Worm (Caenorhabditis elegans): Measurements from ENCODE around the gene ZK829.9.

Gene ZK829.9

DNA sequence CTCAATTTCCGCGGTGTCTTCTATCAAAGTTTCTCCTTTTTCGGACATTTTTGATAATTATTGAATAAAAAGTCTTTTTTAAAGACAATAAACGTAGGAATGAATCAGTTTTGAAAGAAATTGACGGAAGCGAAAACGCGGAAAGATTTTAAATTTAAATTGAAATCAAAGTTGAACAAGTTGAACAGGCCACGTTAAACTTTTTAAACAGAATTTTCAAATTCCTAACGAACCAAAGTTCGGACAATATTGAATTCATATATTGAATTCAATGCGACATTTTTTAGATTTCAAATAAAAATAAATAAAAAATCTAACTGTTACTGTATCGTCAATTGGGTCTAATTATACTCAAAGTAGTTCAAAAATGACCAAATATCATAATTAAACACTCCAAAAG lies 20.6 kb upstream of the ZK829.9 start, which contains the start of gene hdl-1:
Gene hdl-1, minus strand, starts transcription at position 101 of the 400 bp plus-strand sequence.
- TF ChIP-seq C06A6.2 (GFP tag; conservative IDR thresholded peaks at IDR 0.05) (no peak), chd-7 (tag; optimal IDR thresholded peaks at IDR 0.05) (no peak), B0261.1 (tag; optimal IDR thresholded peaks at IDR 0.05) (no peak), nhr-179 (tag; optimal IDR thresholded peaks at IDR 0.05) (no peak), F22D6.2 (tag; optimal IDR thresholded peaks at IDR 0.05) (no peak), gei-17 (GFP tag; optimal IDR thresholded peaks at IDR 0.05) (no peak), egl-44 (GFP tag; IDR thresholded peaks at IDR 0.05) (no peak)

- no peak for TF ChIP-seq ztf-26 (tag; optimal IDR thresholded peaks at IDR 0.05)
- no peak for TF ChIP-seq snpc-1.3 (tag; optimal IDR thresholded peaks at IDR 0.05; ENCODE audit: insufficient read depth)
- no peak for TF ChIP-seq rec-8 (tag; optimal IDR thresholded peaks at IDR 0.05)
- TF ChIP-seq ztf-28 (GFP tag; IDR thresholded peaks at IDR 0.05) = no peak
- TF ChIP-seq F22D6.2 (tag; optimal IDR thresholded peaks at IDR 0.05) = no peak
- TF ChIP-seq snpc-3.4 (tag; optimal IDR thresholded peaks at IDR 0.05) = no peak
- no peak for TF ChIP-seq ztf-6 (GFP tag; IDR thresholded peaks at IDR 0.05)
Measured at ce11 chrIV:11950270-11950669, 20.1 kb upstream of the ZK829.9 start, which contains the start of gene tbx-36. Gene tbx-36, plus strand, starts transcription at chrIV:11950570.

ce11 chrIV:11952612-11953299 lies 17.6 kb upstream of the ZK829.9 start, which contains the start of gene gdh-1:
Gene gdh-1, plus strand, starts transcription at chrIV:11953249.
- TF ChIP-seq madf-3 (GFP tag; IDR thresholded peaks at IDR 0.05) = no peak
- no peak for TF ChIP-seq rec-8 (tag; optimal IDR thresholded peaks at IDR 0.05)
- TF ChIP-seq lin-54 (GFP tag; optimal IDR thresholded peaks at IDR 0.05) = peak; percentile 53
- peak; percentile 23 for TF ChIP-seq lsl-1 (GFP tag; optimal IDR thresholded peaks at IDR 0.05)
- no peak for TF ChIP-seq ceh-100 (GFP tag; IDR thresholded peaks at IDR 0.05)
- TF ChIP-seq bed-1 (GFP tag; IDR thresholded peaks at IDR 0.05) = no peak
- no peak for TF ChIP-seq cebp-2 (GFP tag; IDR thresholded peaks at IDR 0.05)
- TF ChIP-seq efl-1 (GFP tag; optimal IDR thresholded peaks at IDR 0.05) = peak; percentile 48
- TF ChIP-seq ceh-79 (tag; optimal IDR thresholded peaks at IDR 0.05) = no peak
- TF ChIP-seq Y53G8AR.9 (GFP tag; conservative IDR thresholded peaks at IDR 0.05) = no peak
- TF ChIP-seq pha-4 (tag; optimal IDR thresholded peaks at IDR 0.05) = no peak
- no peak for TF ChIP-seq C06A6.2 (GFP tag; conservative IDR thresholded peaks at IDR 0.05)
- TF ChIP-seq lin-40 (tag; optimal IDR thresholded peaks at IDR 0.05) = no peak
- TF ChIP-seq him-1 (tag; optimal IDR thresholded peaks at IDR 0.05) = no peak
- no peak for TF ChIP-seq ceh-91 (GFP tag; IDR thresholded peaks at IDR 0.05)
- no peak for TF ChIP-seq egrh-3 (GFP tag; IDR thresholded peaks at IDR 0.05)
- no peak for TF ChIP-seq mel-28 (tag; optimal IDR thresholded peaks at IDR 0.05; ENCODE audit: borderline replicate concordance)
- TF ChIP-seq tbp1 (GFP tag; optimal IDR thresholded peaks at IDR 0.05) = peak; percentile 23
- peak; percentile 41 for TF ChIP-seq madf-6 (GFP tag; IDR thresholded peaks at IDR 0.05)
- no peak for TF ChIP-seq ceh-40 (GFP tag; IDR thresholded peaks at IDR 0.05)
- TF ChIP-seq xnd-1 (tag; optimal IDR thresholded peaks at IDR 0.05) = peak; percentile 1
- no peak for TF ChIP-seq lin-26 (GFP tag; IDR thresholded peaks at IDR 0.05)
- no peak for TF ChIP-seq mcd-1 (GFP tag; IDR thresholded peaks at IDR 0.05)
- TF ChIP-seq F49E8.2 (tag; optimal IDR thresholded peaks at IDR 0.05; ENCODE audit: insufficient read depth) = no peak
- TF ChIP-seq ama-1 (optimal IDR thresholded peaks at IDR 0.05) = peak; percentile 18
- TF ChIP-seq ama-1 (GFP tag; optimal IDR thresholded peaks at IDR 0.05) = no peak
- TF ChIP-seq F10E7.11 (tag; optimal IDR thresholded peaks at IDR 0.05) = no peak
- TF ChIP-seq K11D2.4 (GFP tag; IDR thresholded peaks at IDR 0.05) = no peak
- TF ChIP-seq Y53F4B.3 (GFP tag; IDR thresholded peaks at IDR 0.05) = no peak
- no peak for TF ChIP-seq aptf-3 (GFP tag; IDR thresholded peaks at IDR 0.05)
- no peak for TF ChIP-seq snpc-1.3 (tag; optimal IDR thresholded peaks at IDR 0.05; ENCODE audit: insufficient read depth)
- TF ChIP-seq snpc-4 (GFP tag; optimal IDR thresholded peaks at IDR 0.05) = no peak
- TF ChIP-seq snpc-4 (tag; optimal IDR thresholded peaks at IDR 0.05) = no peak
- no peak for TF ChIP-seq ets-4 (GFP tag; optimal IDR thresholded peaks at IDR 0.05)
- no peak for TF ChIP-seq attf-3 (GFP tag; conservative IDR thresholded peaks at IDR 0.05)
